Fruit fly (Drosophila melanogaster): Measurements from ENCODE around the gene CG17959.

dm6 chrX:2990952-2991351 is 44.1 kb downstream of the CG17959 start:
- TF ChIP-seq Dll (optimal IDR thresholded peaks at IDR 0.05) (no peak), EcR (GFP tag; optimal IDR thresholded peaks at IDR 0.05) (no peak), CG8478 (optimal IDR thresholded peaks at IDR 0.05) (no peak), pan (optimal IDR thresholded peaks at IDR 0.05) (no peak)
